Fruit fly (Drosophila melanogaster) whole organism, embryonic: Measurements from ENCODE around the gene DCTN1-p150.

Source experiments
- Adf1 ChIP-seq: fragments of 200-800 bp; sonication (Bioruptor generic); IDR thresholded peaks from 2 replicates; pipeline ENCODE4 v1.3.6; 2022; ENCODE audit warnings: missing biosample characterization, missing genetic modification characterization
- B-H2 ChIP-seq: fragments of 200-800 bp; sonication (Bioruptor generic); optimal IDR thresholded peaks from 2 replicates; lab custom pipeline; 2018; ENCODE audit warnings: missing biosample characterization, mild to moderate bottlenecking, missing genetic modification characterization
- CG10431 ChIP-seq: fragments of 200-800 bp; sonication (Bioruptor generic); optimal IDR thresholded peaks from 3 replicates; lab custom pipeline; 2018; ENCODE audit warnings: missing biosample characterization, mild to moderate bottlenecking, missing genetic modification characterization
- CG10654 ChIP-seq: fragments of 200-800 bp; sonication (Bioruptor generic); optimal IDR thresholded peaks from 2 replicates; lab custom pipeline; 2016; ENCODE audit warnings: missing biosample characterization, missing genetic modification characterization
- CG11085 ChIP-seq: fragments of 200-800 bp; sonication (Bioruptor generic); IDR thresholded peaks from 2 replicates; pipeline ENCODE4 v1.3.6; 2022; ENCODE audit warnings: missing biosample characterization, missing genetic modification characterization
- CG11504 ChIP-seq: fragments of 200-800 bp; sonication (Bioruptor generic); optimal IDR thresholded peaks from 3 replicates; lab custom pipeline; 2019; ENCODE audit warnings: missing biosample characterization, mild to moderate bottlenecking, missing genetic modification characterization, moderate library complexity
- CG12659 ChIP-seq: fragments of 200-800 bp; sonication (Bioruptor generic); optimal IDR thresholded peaks from 3 replicates; lab custom pipeline; 2017; ENCODE audit warnings: mild to moderate bottlenecking, missing biosample characterization, missing genetic modification reagents, missing genetic modification characterization
- CG13624 ChIP-seq: fragments of 200-800 bp; sonication (Bioruptor generic); optimal IDR thresholded peaks from 2 replicates; lab custom pipeline; 2016; ENCODE audit warnings: missing biosample characterization, missing genetic modification characterization
- CG15073 ChIP-seq: fragments of 200-800 bp; sonication (Bioruptor generic); optimal IDR thresholded peaks from 2 replicates; lab custom pipeline; 2016; ENCODE audit warnings: missing biosample characterization, missing genetic modification characterization
- CG1603 ChIP-seq: fragments of 200-800 bp; sonication (Bioruptor generic); optimal IDR thresholded peaks from 2 replicates; lab custom pipeline; 2019; ENCODE audit warnings: missing biosample characterization, mild to moderate bottlenecking, missing genetic modification characterization, moderate library complexity
- CG17359 ChIP-seq: fragments of 200-800 bp; sonication (Bioruptor generic); optimal IDR thresholded peaks from 3 replicates; lab custom pipeline; 2018; ENCODE audit warnings: missing biosample characterization, mild to moderate bottlenecking, missing genetic modification characterization, moderate library complexity
- CG18599 ChIP-seq: fragments of 200-800 bp; sonication (Bioruptor generic); optimal IDR thresholded peaks from 3 replicates; lab custom pipeline; 2017; ENCODE audit warnings: missing biosample characterization, missing genetic modification characterization, mild to moderate bottlenecking, moderate library complexity, missing genetic modification reagents
- CG30403 ChIP-seq: fragments of 200-800 bp; sonication (Bioruptor generic); optimal IDR thresholded peaks from 3 replicates; lab custom pipeline; 2016; ENCODE audit warnings: missing biosample characterization, missing genetic modification characterization
- CG3065 ChIP-seq: fragments of 200-800 bp; sonication (Bioruptor generic); optimal IDR thresholded peaks from 2 replicates; lab custom pipeline; 2016; ENCODE audit warnings: missing biosample characterization, missing genetic modification characterization
- CG31388 ChIP-seq: fragments of 200-800 bp; sonication (Bioruptor generic); optimal IDR thresholded peaks from 2 replicates; lab custom pipeline; 2016; ENCODE audit warnings: missing biosample characterization, missing genetic modification characterization
- CG33213 ChIP-seq: fragments of 200-800 bp; sonication (Bioruptor generic); optimal IDR thresholded peaks from 3 replicates; lab custom pipeline; 2016; ENCODE audit warnings: missing biosample characterization, missing genetic modification characterization
- CG3407 ChIP-seq: fragments of 200-800 bp; sonication (Bioruptor generic); optimal IDR thresholded peaks from 2 replicates; lab custom pipeline; 2018; ENCODE audit warnings: missing biosample characterization, mild to moderate bottlenecking, missing genetic modification characterization
- CG34224 ChIP-seq: fragments of 200-800 bp; sonication (Bioruptor generic); IDR thresholded peaks from 3 replicates; pipeline ENCODE4 v1.3.6; 2022; ENCODE audit warnings: missing biosample characterization, missing genetic modification characterization; ENCODE audit not compliant: partially characterized antibody
- CG34422 ChIP-seq: fragments of 200-800 bp; sonication (Bioruptor generic); IDR thresholded peaks from 3 replicates; pipeline ENCODE4 v1.3.6; 2022; ENCODE audit warnings: missing biosample characterization, missing genetic modification characterization
- CG4404 ChIP-seq: fragments of 200-800 bp; sonication (Bioruptor generic); IDR thresholded peaks from 2 replicates; pipeline ENCODE4 v1.3.6; 2022; ENCODE audit warnings: missing biosample characterization, missing genetic modification characterization
- CG6254 ChIP-seq: fragments of 200-800 bp; sonication (Bioruptor generic); optimal IDR thresholded peaks from 3 replicates; lab custom pipeline; 2017; ENCODE audit warnings: mild to moderate bottlenecking, missing biosample characterization, missing genetic modification reagents, missing genetic modification characterization
- CG6854 ChIP-seq: fragments of 200-800 bp; sonication (Bioruptor generic); optimal IDR thresholded peaks from 3 replicates; lab custom pipeline; 2017; ENCODE audit warnings: missing biosample characterization, mild to moderate bottlenecking, missing genetic modification characterization
- CTCF ChIP-seq: fragments of 200-800 bp; sonication (Bioruptor generic); optimal IDR thresholded peaks from 2 replicates; lab custom pipeline; 2017; ENCODE audit warnings: missing biosample characterization, mild to moderate bottlenecking, missing genetic modification characterization, moderate library complexity
- Fer1 ChIP-seq: fragments of 200-800 bp; sonication (Bioruptor generic); optimal IDR thresholded peaks from 2 replicates; lab custom pipeline; 2017; ENCODE audit warnings: missing biosample characterization, mild to moderate bottlenecking, missing genetic modification characterization
- HHEX ChIP-seq: fragments of 200-800 bp; sonication (Bioruptor generic); optimal IDR thresholded peaks from 3 replicates; lab custom pipeline; 2017; ENCODE audit warnings: missing biosample characterization, mild to moderate bottlenecking, missing genetic modification characterization, missing genetic modification reagents
- Hmr ChIP-seq: fragments of 200-800 bp; sonication (Bioruptor generic); optimal IDR thresholded peaks from 3 replicates; lab custom pipeline; 2017; ENCODE audit warnings: mild to moderate bottlenecking, missing biosample characterization, missing genetic modification reagents, missing genetic modification characterization
- Hr39 ChIP-seq: fragments of >200 bp; optimal IDR thresholded peaks from 2 replicates; lab custom pipeline; 2017
- Kr ChIP-seq: fragments of 200-800 bp; sonication (Bioruptor generic); optimal IDR thresholded peaks from 2 replicates; lab custom pipeline; 2017; ENCODE audit warnings: missing biosample characterization, mild to moderate bottlenecking, missing genetic modification characterization
- Nf-YB ChIP-seq: fragments of 200-800 bp; sonication (Bioruptor generic); optimal IDR thresholded peaks from 3 replicates; lab custom pipeline; 2019; ENCODE audit warnings: missing biosample characterization, mild to moderate bottlenecking, missing genetic modification characterization, moderate library complexity
- Six4 ChIP-seq: fragments of 200-800 bp; sonication (Bioruptor generic); optimal IDR thresholded peaks from 2 replicates; lab custom pipeline; 2016; ENCODE audit warnings: missing biosample characterization, missing genetic modification characterization
- ac ChIP-seq: fragments of 200-800 bp; sonication (Bioruptor generic); optimal IDR thresholded peaks from 3 replicates; lab custom pipeline; 2017; ENCODE audit warnings: missing biosample characterization, mild to moderate bottlenecking, missing genetic modification characterization
- cg ChIP-seq: fragments of 200-800 bp; sonication (Bioruptor generic); optimal IDR thresholded peaks from 3 replicates; lab custom pipeline; 2019; ENCODE audit warnings: missing biosample characterization, mild to moderate bottlenecking, missing genetic modification characterization, moderate library complexity
- chm ChIP-seq: fragments of 200-800 bp; sonication (Bioruptor generic); IDR thresholded peaks from 2 replicates; pipeline ENCODE4 v1.3.6; 2022; ENCODE audit warnings: missing biosample characterization, missing genetic modification characterization
- corto ChIP-seq: fragments of 200-800 bp; sonication (Bioruptor generic); optimal IDR thresholded peaks from 2 replicates; lab custom pipeline; 2016; ENCODE audit warnings: missing biosample characterization, mild to moderate bottlenecking, missing genetic modification characterization, moderate library complexity
- fd96Cb ChIP-seq: fragments of 200-800 bp; sonication (Bioruptor generic); optimal IDR thresholded peaks from 2 replicates; lab custom pipeline; 2018; ENCODE audit warnings: missing biosample characterization, mild to moderate bottlenecking, missing genetic modification characterization, moderate library complexity
- gcm ChIP-seq: fragments of 200-800 bp; sonication (Bioruptor generic); optimal IDR thresholded peaks from 2 replicates; lab custom pipeline; 2019; ENCODE audit warnings: missing biosample characterization, mild to moderate bottlenecking, missing genetic modification characterization, moderate library complexity
- gro ChIP-seq: fragments of 200-800 bp; sonication (Bioruptor generic); optimal IDR thresholded peaks from 2 replicates; lab custom pipeline; 2016; ENCODE audit warnings: missing biosample characterization, missing genetic modification characterization
- ham ChIP-seq: fragments of 200-800 bp; sonication (Bioruptor generic); IDR thresholded peaks from 2 replicates; pipeline ENCODE4 v1.3.6; 2022; ENCODE audit warnings: missing biosample characterization, missing genetic modification characterization
- her ChIP-seq: fragments of 200-800 bp; sonication (Bioruptor generic); optimal IDR thresholded peaks from 2 replicates; lab custom pipeline; 2016; ENCODE audit warnings: missing biosample characterization, missing genetic modification characterization
- hkb ChIP-seq, 2 experiments: fragments of 200-800 bp in 1 of 2; fragments of >200 bp in 1 of 2; sonication (Bioruptor generic) in 1 of 2; IDR thresholded peaks in 1 of 2; optimal IDR thresholded peaks in 1 of 2; 2 replicates each; pipeline versions ENCODE4 v1.3.6 to Lab custom; 2017 to 2022; ENCODE audit warnings: missing biosample characterization in 1 of 2, missing genetic modification characterization in 1 of 2
- ind ChIP-seq: fragments of 200-800 bp; sonication (Bioruptor generic); optimal IDR thresholded peaks from 3 replicates; lab custom pipeline; 2016; ENCODE audit warnings: missing biosample characterization, missing genetic modification characterization
- odd ChIP-seq: fragments of 200-800 bp; sonication (Bioruptor generic); optimal IDR thresholded peaks from 2 replicates; lab custom pipeline; 2017; ENCODE audit warnings: missing biosample characterization, mild to moderate bottlenecking, missing genetic modification characterization
- pho ChIP-seq: fragments of 200-800 bp; sonication (Bioruptor generic); optimal IDR thresholded peaks from 2 replicates; lab custom pipeline; 2016; ENCODE audit warnings: missing biosample characterization, missing genetic modification characterization
- ssp ChIP-seq: fragments of 200-800 bp; sonication (Bioruptor generic); IDR thresholded peaks from 2 replicates; pipeline ENCODE4 v1.3.6; 2022; ENCODE audit warnings: missing biosample characterization, missing genetic modification characterization
- stwl ChIP-seq: fragments of 200-800 bp; sonication (Bioruptor generic); optimal IDR thresholded peaks from 3 replicates; lab custom pipeline; 2018; ENCODE audit warnings: missing biosample characterization, mild to moderate bottlenecking, missing genetic modification characterization, moderate library complexity
- tna ChIP-seq: fragments of 200-800 bp; sonication (Bioruptor generic); IDR thresholded peaks from 2 replicates; pipeline ENCODE4 v1.3.6; 2022; ENCODE audit warnings: missing biosample characterization, missing genetic modification characterization; ENCODE audit not compliant: partially characterized antibody
- unc-4 ChIP-seq: fragments of 200-800 bp; sonication (Bioruptor generic); IDR thresholded peaks from 2 replicates; pipeline ENCODE4 v1.3.6; 2022; ENCODE audit warnings: missing biosample characterization, missing genetic modification characterization; ENCODE audit not compliant: partially characterized antibody
- wor ChIP-seq: fragments of 200-800 bp; sonication (Bioruptor generic); IDR thresholded peaks from 2 replicates; pipeline ENCODE4 v1.3.6; 2022; ENCODE audit warnings: missing biosample characterization, missing genetic modification characterization
- zfh1 ChIP-seq: fragments of 200-800 bp; sonication (Bioruptor generic); IDR thresholded peaks from 3 replicates; pipeline ENCODE4 v1.3.6; 2022; ENCODE audit warnings: missing biosample characterization, missing genetic modification characterization

The DCTN1-p150 gene

DNA sequence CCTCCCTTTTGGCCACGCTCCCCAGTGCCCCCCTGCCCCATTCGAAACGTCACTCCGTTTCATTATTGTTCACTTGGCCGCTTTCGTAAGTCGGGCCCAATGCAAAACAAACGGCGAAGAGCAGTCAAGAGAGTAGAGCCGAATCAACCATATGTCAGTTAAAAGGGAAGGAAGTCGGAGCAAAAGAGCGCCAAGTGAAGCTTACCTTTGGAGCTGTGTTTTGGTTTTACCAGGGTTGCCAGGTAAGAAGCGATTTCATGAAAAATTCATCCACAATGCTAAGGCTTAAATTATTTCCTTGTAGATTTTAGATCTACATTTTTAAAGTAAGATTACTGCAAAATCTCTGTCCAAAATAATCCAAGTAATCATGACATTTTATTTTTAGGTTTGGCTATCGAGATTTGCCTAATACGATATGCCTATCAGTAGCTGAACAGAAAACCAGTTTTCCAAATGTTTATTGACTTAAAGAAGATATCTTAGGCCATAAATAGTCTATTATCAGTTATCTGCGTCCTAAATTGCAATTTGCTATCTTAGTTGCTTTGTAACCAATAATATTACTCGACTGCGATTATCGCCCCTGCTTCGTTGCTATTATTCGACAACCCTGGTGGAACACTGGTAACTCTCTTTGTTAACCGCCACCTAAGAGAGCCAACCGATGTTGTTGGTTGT lies 9.4 kb downstream of the DCTN1-p150 start (continued):
- TF ChIP-seq CG34422 (GFP tag; lab: Robert Waterston, UW) (peak; percentile 56; the same call in 1 of the 3 replicates), Nf-YB (GFP tag; lab: Kevin White, UChicago) (peak; percentile 80), CG18599 (GFP tag; lab: Kevin White, UChicago) (peak; percentile 91), her (peak; percentile 82), CG6254 (peak; percentile 66), hkb (optimal IDR thresholded peaks at IDR 0.05; lab: Kevin White, UChicago) (no peak), hkb (GFP tag; IDR thresholded peaks at IDR 0.05; lab: Robert Waterston, UW) (peak; percentile 76), gcm (GFP tag; lab: Kevin White, UChicago) (peak; percentile 69), CG17359 (peak; percentile 78), CG10431 (GFP tag; lab: Kevin White, UChicago) (peak; percentile 58), CG31388 (peak; percentile 51), ac (GFP tag; lab: Kevin White, UChicago) (peak; percentile 42), zfh1 (peak; percentile 62), chm (GFP tag; lab: Robert Waterston, UW) (no peak; the same call in none of the 2 replicates), Adf1 (GFP tag; lab: Robert Waterston, UW) (no peak), ssp (GFP tag; lab: Robert Waterston, UW) (peak; percentile 60; the same call in 1 of the 2 replicates), Six4 (GFP tag; lab: Kevin White, UChicago) (peak; percentile 81), Hmr (GFP tag; lab: Kevin White, UChicago) (peak; percentile 88), corto (GFP tag; lab: Kevin White, UChicago) (no peak), Hr39 (lab: Kevin White, UChicago) (no peak), CG30403 (GFP tag; lab: Kevin White, UChicago) (peak; percentile 93), CG6854 (GFP tag; lab: Kevin White, UChicago) (peak; percentile 84), odd (GFP tag; lab: Kevin White, UChicago) (peak; percentile 92), CG15073 (GFP tag; lab: Kevin White, UChicago) (no peak), fd96Cb (tag; lab: Kevin White, UChicago) (peak; percentile 86), CG4404 (GFP tag; lab: Robert Waterston, UW) (peak; percentile 70), Fer1 (GFP tag; lab: Kevin White, UChicago) (peak; percentile 91), HHEX (peak; percentile 90), CG3407 (GFP tag; lab: Kevin White, UChicago) (peak; percentile 62), wor (GFP tag; lab: Robert Waterston, UW) (no peak; the same call in none of the 2 replicates), CG13624 (GFP tag; lab: Kevin White, UChicago) (peak; percentile 93), CG34224 (no peak), CG33213 (GFP tag; lab: Kevin White, UChicago) (peak; percentile 75), cg (no peak), CG12659 (GFP tag; lab: Kevin White, UChicago) (peak; percentile 96), B-H2 (peak; percentile 41), unc-4 (GFP tag; lab: Robert Waterston, UW) (no peak), Kr (GFP tag; lab: Kevin White, UChicago) (peak; percentile 1), CG3065 (GFP tag; lab: Kevin White, UChicago) (peak; percentile 47), stwl (tag; lab: Kevin White, UChicago) (no peak), ind (GFP tag; lab: Kevin White, UChicago) (peak; percentile 90), CG11085 (peak; percentile 53), CTCF (GFP tag; lab: Kevin White, UChicago) (peak; percentile 40), CG10654 (GFP tag; lab: Kevin White, UChicago) (peak; percentile 74), CG1603 (tag; lab: Kevin White, UChicago) (peak; percentile 29), CG11504 (tag; lab: Kevin White, UChicago) (peak; percentile 94), gro (GFP tag; lab: Kevin White, UChicago) (peak; percentile 92), ham (no peak), pho (GFP tag; lab: Kevin White, UChicago) (peak; percentile 92), tna (GFP tag; lab: Robert Waterston, UW) (no peak)
